Worm (Caenorhabditis elegans) whole organism, early embryonic: Measurements from ENCODE around the gene C27D8.4.
A peak's percentile ranks its signal among the peaks of the same experiment; 100 is the strongest.

Experiments
- B0310.2 ChIP-seq: sonication (generic microtip); optimal IDR thresholded peaks from 2 replicates; lab custom pipeline; 2016; ENCODE audit warnings: mild to moderate bottlenecking, missing genetic modification characterization, missing compliant biosample characterization
- F13C5.2 ChIP-seq: sonication (generic microtip); optimal IDR thresholded peaks from 2 replicates; lab custom pipeline; 2017; ENCODE audit warnings: mild to moderate bottlenecking, missing genetic modification characterization, inconsistent platforms, missing compliant biosample characterization
- aly-1 ChIP-seq: sonication (generic microtip); optimal IDR thresholded peaks from 2 replicates; lab custom pipeline; 2016; ENCODE audit warnings: missing genetic modification characterization, missing compliant biosample characterization
- ama-1 ChIP-seq: fragments of 150-350 bp; optimal IDR thresholded peaks from 2 replicates; lab custom pipeline; 2014
- ceh-13 ChIP-seq: fragments of 200-800 bp; sonication (Bioruptor generic); optimal IDR thresholded peaks from 2 replicates; lab custom pipeline; 2018; ENCODE audit warnings: mild to moderate bottlenecking, missing genetic modification characterization, missing compliant biosample characterization
- ceh-36 ChIP-seq: sonication (generic microtip); optimal IDR thresholded peaks from 2 replicates; lab custom pipeline; 2016; ENCODE audit warnings: missing genetic modification characterization, inconsistent platforms, missing compliant biosample characterization
- ets-7 ChIP-seq: sonication (generic microtip); optimal IDR thresholded peaks from 2 replicates; lab custom pipeline; 2016; ENCODE audit warnings: missing genotype, missing genetic modification characterization, missing compliant biosample characterization
- flt-1 ChIP-seq: fragments of 200-800 bp; sonication (Bioruptor generic); IDR thresholded peaks from 2 replicates; pipeline ENCODE4 v1.3.6; 2022; ENCODE audit warnings: missing genetic modification characterization, missing compliant biosample characterization
- hmbx-1 ChIP-seq: sonication (generic microtip); optimal IDR thresholded peaks from 2 replicates; lab custom pipeline; 2016; ENCODE audit warnings: mild to moderate bottlenecking, missing genetic modification characterization, missing compliant biosample characterization
- hmg-4 ChIP-seq: fragments of 200-800 bp; sonication (Bioruptor generic); optimal IDR thresholded peaks from 2 replicates; lab custom pipeline; 2018; ENCODE audit warnings: mild to moderate bottlenecking, missing genetic modification characterization, missing compliant biosample characterization
- hnd-1 ChIP-seq: sonication (generic microtip); optimal IDR thresholded peaks from 2 replicates; lab custom pipeline; 2016; ENCODE audit warnings: missing genetic modification characterization, missing compliant biosample characterization
- pes-1 ChIP-seq: fragments of 200-800 bp; sonication (Bioruptor generic); IDR thresholded peaks from 2 replicates; pipeline ENCODE4 v1.3.6; 2022; ENCODE audit warnings: missing genetic modification reagents, missing genetic modification characterization, missing compliant biosample characterization
- scrt-1 ChIP-seq: fragments of 200-800 bp; sonication (Bioruptor generic); IDR thresholded peaks from 2 replicates; pipeline ENCODE4 v1.3.6; 2022; ENCODE audit warnings: missing genetic modification characterization, missing compliant biosample characterization
- sea-1 ChIP-seq: fragments of 200-800 bp; sonication (Bioruptor generic); conservative IDR thresholded peaks from 2 replicates; pipeline ENCODE4 v1.3.6; 2022; ENCODE audit warnings: missing genetic modification characterization, missing compliant biosample characterization
- tbx-11 ChIP-seq: fragments of 200-800 bp; sonication (Bioruptor generic); IDR thresholded peaks from 2 replicates; pipeline ENCODE4 v1.3.6; 2022; ENCODE audit warnings: missing genetic modification characterization, missing compliant biosample characterization
- tbx-37 ChIP-seq: fragments of 200-800 bp; sonication (Bioruptor generic); conservative IDR thresholded peaks from 2 replicates; pipeline ENCODE4 v1.3.6; 2022; ENCODE audit warnings: missing genetic modification reagents, missing genetic modification characterization, missing compliant biosample characterization
- tra-4 ChIP-seq: sonication (generic microtip); optimal IDR thresholded peaks from 2 replicates; lab custom pipeline; 2017; ENCODE audit warnings: missing genetic modification characterization, missing compliant biosample characterization

C27D8.4 gene

ce11 chrIV:12728162-12728561 is 24.3 kb downstream of the C27D8.4 start:
- no peak for TF ChIP-seq tbx-37
- no peak for TF ChIP-seq ceh-13 (GFP tag; lab: Kevin White, UChicago)
- TF ChIP-seq F13C5.2 = no peak
- no peak for TF ChIP-seq hmg-4 (GFP tag; lab: Kevin White, UChicago)
- TF ChIP-seq ceh-36 (tag; lab: Kevin White, UChicago) = no peak
- TF ChIP-seq scrt-1 (GFP tag; lab: Robert Waterston, UW) = no peak

- TF ChIP-seq sea-1 (GFP tag; lab: Robert Waterston, UW) = 0 out of 2 replicates have a peak, but pooled peaks have one; percentile 7
- 0 out of 2 replicates have a peak, but pooled peaks have one; percentile 14 for TF ChIP-seq pes-1
- peak; percentile 60; the same call in 1 of the 2 replicates for TF ChIP-seq tbx-11 (GFP tag; lab: Robert Waterston, UW)
- TF ChIP-seq tbx-37 = 0 out of 2 replicates have a peak, but pooled peaks have one; percentile 16
Measured at ce11 chrIV:12730624-12731023, 26.7 kb downstream of the C27D8.4 start.

ce11 chrIV:12731503-12731902 is 27.6 kb downstream of the C27D8.4 start:
- 0 out of 2 replicates have a peak, but pooled peaks have one; percentile 30 for TF ChIP-seq pes-1

- TF ChIP-seq hmg-4 (GFP tag; lab: Kevin White, UChicago) (no peak), ama-1 (lab: Kevin White, UChicago) (no peak), tra-4 (tag; lab: Kevin White, UChicago) (no peak), ceh-13 (GFP tag; lab: Kevin White, UChicago) (no peak), flt-1 (no peak), B0310.2 (tag; lab: Kevin White, UChicago) (no peak), aly-1 (tag; lab: Kevin White, UChicago) (no peak), sea-1 (GFP tag; lab: Robert Waterston, UW) (no peak)
Measured at ce11 chrIV:12741438-12741837, 37.5 kb downstream of the C27D8.4 start, which contains the start of gene T23F6.5. Gene T23F6.5 (minus strand): TSS chrIV:12741538.

- TF ChIP-seq aly-1 (tag; lab: Kevin White, UChicago) = no peak
- TF ChIP-seq hmg-4 (GFP tag; lab: Kevin White, UChicago) = no peak
- TF ChIP-seq tbx-11 (GFP tag; lab: Robert Waterston, UW) = no peak
- TF ChIP-seq B0310.2 (tag; lab: Kevin White, UChicago) = no peak
- TF ChIP-seq sea-1 (GFP tag; lab: Robert Waterston, UW) = no peak
- no peak for TF ChIP-seq tra-4 (tag; lab: Kevin White, UChicago)
- no peak for TF ChIP-seq ets-7 (tag; lab: Kevin White, UChicago)
- no peak for TF ChIP-seq flt-1
- TF ChIP-seq pes-1 = no peak
- no peak for TF ChIP-seq scrt-1 (GFP tag; lab: Robert Waterston, UW)
- TF ChIP-seq ceh-13 (GFP tag; lab: Kevin White, UChicago) = no peak
- no peak for TF ChIP-seq tbx-37
- TF ChIP-seq hnd-1 (tag; lab: Kevin White, UChicago) = no peak
- no peak for TF ChIP-seq ceh-36 (tag; lab: Kevin White, UChicago)
- no peak for TF ChIP-seq hmbx-1 (tag; lab: Kevin White, UChicago)
- no peak for TF ChIP-seq F13C5.2
- TF ChIP-seq ama-1 (lab: Kevin White, UChicago) = no peak
Measured at ce11 chrIV:12743680-12744079, 39.8 kb downstream of the C27D8.4 start.

- no peak for TF ChIP-seq tbx-37
- no peak for TF ChIP-seq tbx-11 (GFP tag; lab: Robert Waterston, UW)
- TF ChIP-seq tra-4 (tag; lab: Kevin White, UChicago) = no peak
- TF ChIP-seq ets-7 (tag; lab: Kevin White, UChicago) = no peak
- no peak for TF ChIP-seq hmg-4 (GFP tag; lab: Kevin White, UChicago)
- no peak for TF ChIP-seq pes-1
- no peak for TF ChIP-seq ceh-36 (tag; lab: Kevin White, UChicago)
- TF ChIP-seq B0310.2 (tag; lab: Kevin White, UChicago) = no peak
- no peak for TF ChIP-seq F13C5.2
- TF ChIP-seq ama-1 (lab: Kevin White, UChicago) = no peak
- no peak for TF ChIP-seq aly-1 (tag; lab: Kevin White, UChicago)
- no peak for TF ChIP-seq ceh-13 (GFP tag; lab: Kevin White, UChicago)
- TF ChIP-seq flt-1 = no peak
- TF ChIP-seq sea-1 (GFP tag; lab: Robert Waterston, UW) = no peak
- TF ChIP-seq hmbx-1 (tag; lab: Kevin White, UChicago) = no peak
- no peak for TF ChIP-seq hnd-1 (tag; lab: Kevin White, UChicago)
- no peak for TF ChIP-seq scrt-1 (GFP tag; lab: Robert Waterston, UW)
Measured at ce11 chrIV:12744713-12745112, 40.8 kb downstream of the C27D8.4 start, which contains the start of gene C36H8.1. Gene C36H8.1 (minus strand): TSS chrIV:12744813.

- no peak for TF ChIP-seq tbx-37
Measured at ce11 chrIV:12746284-12746683, 42.4 kb downstream of the C27D8.4 start, which contains the start of gene inx-6. Gene inx-6 (plus strand): TSS chrIV:12746584.

ce11 chrIV:12748760-12749159 is 44.8 kb downstream of the C27D8.4 start:
- no peak for TF ChIP-seq scrt-1 (GFP tag; lab: Robert Waterston, UW)
- TF ChIP-seq hnd-1 (tag; lab: Kevin White, UChicago) = no peak
- no peak for TF ChIP-seq tbx-37
- TF ChIP-seq flt-1 = no peak
- no peak for TF ChIP-seq ceh-36 (tag; lab: Kevin White, UChicago)
- no peak for TF ChIP-seq tbx-11 (GFP tag; lab: Robert Waterston, UW)
- no peak for TF ChIP-seq pes-1
- no peak for TF ChIP-seq F13C5.2
- TF ChIP-seq sea-1 (GFP tag; lab: Robert Waterston, UW) = no peak
- no peak for TF ChIP-seq hmbx-1 (tag; lab: Kevin White, UChicago)
- no peak for TF ChIP-seq hmg-4 (GFP tag; lab: Kevin White, UChicago)
- TF ChIP-seq ama-1 (lab: Kevin White, UChicago) = no peak
